Fruit fly (Drosophila melanogaster): ENCODE results near the gene CG15439.

DNA sequence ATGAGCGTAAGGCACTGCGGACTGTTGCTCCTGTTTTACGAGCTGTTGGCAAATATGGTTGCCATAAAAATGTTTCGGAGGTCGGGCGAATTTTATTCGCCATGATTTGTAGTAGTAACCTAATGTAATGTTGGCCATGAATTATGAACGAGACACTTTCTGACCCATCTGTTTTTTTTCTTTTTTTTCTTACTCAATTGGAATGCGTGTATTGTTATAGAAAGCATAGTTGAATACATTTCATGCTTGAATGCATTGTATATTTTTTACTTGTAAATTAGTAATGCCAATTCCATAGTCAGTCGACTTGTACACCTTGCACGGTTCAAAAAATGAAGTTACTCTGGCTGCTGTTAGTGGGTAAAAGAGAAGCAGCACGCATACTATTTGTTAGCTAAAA, 15.4 kb downstream of the CG15439 start, which contains the start of gene CG43056:
- no peak for TF ChIP-seq Lpt (GFP tag; optimal IDR thresholded peaks at IDR 0.05)
- TF ChIP-seq Eip75B (GFP tag; optimal IDR thresholded peaks at IDR 0.05) = no peak
- no peak for TF ChIP-seq Gug (GFP tag; IDR thresholded peaks at IDR 0.05)
- no peak for TF ChIP-seq Met (GFP tag; optimal IDR thresholded peaks at IDR 0.05)
- no peak for TF ChIP-seq lz (GFP tag; optimal IDR thresholded peaks at IDR 0.05)
- no peak for TF ChIP-seq eg (GFP tag; IDR thresholded peaks at IDR 0.05)
- TF ChIP-seq CG6792 (GFP tag; optimal IDR thresholded peaks at IDR 0.05) = no peak
- no peak for TF ChIP-seq spab (GFP tag; optimal IDR thresholded peaks at IDR 0.05)
- TF ChIP-seq CG11294 (GFP tag; IDR thresholded peaks at IDR 0.05) = no peak
- no peak for TF ChIP-seq CG31627 (GFP tag; optimal IDR thresholded peaks at IDR 0.05)
- no peak for TF ChIP-seq Hr38 (GFP tag; optimal IDR thresholded peaks at IDR 0.05)
- no peak for TF ChIP-seq Sox14 (GFP tag; optimal IDR thresholded peaks at IDR 0.05)

Measured in whole organism, prepupa.